Fruit fly (Drosophila melanogaster) whole organism, embryonic: ENCODE data around the gene CG4424.
A peak's percentile ranks its signal among the peaks of the same experiment; 100 is the strongest.

ENCODE experiments used
- ATbp ChIP-seq: fragments of 200-800 bp; sonication (Bioruptor generic); optimal IDR thresholded peaks from 2 replicates; lab custom pipeline; 2017; ENCODE audit warnings: missing biosample characterization, mild to moderate bottlenecking, missing genetic modification characterization, missing genetic modification reagents
- Bdp1 ChIP-seq: fragments of 200-800 bp; sonication (Bioruptor generic); optimal IDR thresholded peaks from 3 replicates; lab custom pipeline; 2016; ENCODE audit warnings: missing biosample characterization, missing genetic modification characterization
- Bteb2 ChIP-seq: fragments of 200-800 bp; sonication (Bioruptor generic); optimal IDR thresholded peaks from 2 replicates; lab custom pipeline; 2016; ENCODE audit warnings: missing biosample characterization, missing genetic modification characterization
- C15 ChIP-seq: fragments of 200-800 bp; sonication (Bioruptor generic); IDR thresholded peaks from 3 replicates; pipeline ENCODE4 v1.3.6; 2022; ENCODE audit warnings: missing biosample characterization, missing genetic modification characterization
- CG10147 ChIP-seq: fragments of 200-800 bp; sonication (Bioruptor generic); optimal IDR thresholded peaks from 2 replicates; lab custom pipeline; 2019; ENCODE audit warnings: missing biosample characterization, mild to moderate bottlenecking, missing genetic modification characterization, moderate library complexity
- CG1024 ChIP-seq: fragments of 200-800 bp; sonication (Bioruptor generic); IDR thresholded peaks from 2 replicates; pipeline ENCODE4 v1.3.6; 2022; ENCODE audit warnings: missing biosample characterization, missing genetic modification characterization
- CG13123 ChIP-seq: fragments of 200-800 bp; sonication (Bioruptor generic); optimal IDR thresholded peaks from 2 replicates; lab custom pipeline; 2016; ENCODE audit warnings: missing biosample characterization, missing genetic modification characterization
- CG14710 ChIP-seq: fragments of 200-800 bp; sonication (Bioruptor generic); optimal IDR thresholded peaks from 3 replicates; lab custom pipeline; 2019; ENCODE audit warnings: missing biosample characterization, mild to moderate bottlenecking, missing genetic modification characterization, moderate library complexity
- CG15696 ChIP-seq: fragments of 200-800 bp; sonication (Bioruptor generic); optimal IDR thresholded peaks from 2 replicates; lab custom pipeline; 2019; ENCODE audit warnings: missing biosample characterization, mild to moderate bottlenecking, missing genetic modification characterization, moderate library complexity
- CG16815 ChIP-seq: fragments of 200-800 bp; sonication (Bioruptor generic); optimal IDR thresholded peaks from 3 replicates; lab custom pipeline; 2017; ENCODE audit warnings: missing biosample characterization, mild to moderate bottlenecking, missing genetic modification characterization
- CG18599 ChIP-seq: fragments of 200-800 bp; sonication (Bioruptor generic); optimal IDR thresholded peaks from 3 replicates; lab custom pipeline; 2017; ENCODE audit warnings: missing biosample characterization, missing genetic modification characterization, mild to moderate bottlenecking, moderate library complexity, missing genetic modification reagents
- CG18764 ChIP-seq: fragments of 200-800 bp; sonication (Bioruptor generic); optimal IDR thresholded peaks from 3 replicates; lab custom pipeline; 2016; ENCODE audit warnings: missing biosample characterization, missing genetic modification characterization
- CG30020 ChIP-seq: fragments of 200-800 bp; optimal IDR thresholded peaks from 2 replicates; lab custom pipeline; 2019; ENCODE audit warnings: missing biosample characterization, mild to moderate bottlenecking, missing genetic modification characterization, moderate library complexity
- CG3065 ChIP-seq: fragments of 200-800 bp; sonication (Bioruptor generic); optimal IDR thresholded peaks from 2 replicates; lab custom pipeline; 2016; ENCODE audit warnings: missing biosample characterization, missing genetic modification characterization
- CG43689 ChIP-seq: fragments of 200-800 bp; sonication (Bioruptor generic); IDR thresholded peaks from 2 replicates; pipeline ENCODE4 v1.3.6; 2022; ENCODE audit warnings: missing biosample characterization, missing genetic modification characterization
- CG7963 ChIP-seq: fragments of 200-800 bp; sonication (Bioruptor generic); IDR thresholded peaks from 3 replicates; pipeline ENCODE4 v1.3.6; 2022; ENCODE audit warnings: missing biosample characterization, missing genetic modification characterization; ENCODE audit not compliant: partially characterized antibody
- CG8089 ChIP-seq: fragments of 200-800 bp; sonication (Bioruptor generic); optimal IDR thresholded peaks from 3 replicates; lab custom pipeline; 2016; ENCODE audit warnings: missing biosample characterization, missing genetic modification characterization
- CG8765 ChIP-seq: fragments of 200-800 bp; sonication (Bioruptor generic); IDR thresholded peaks from 2 replicates; pipeline ENCODE4 v1.3.6; 2022; ENCODE audit warnings: missing biosample characterization, missing genetic modification characterization
- Dref ChIP-seq: fragments of 200-800 bp; sonication (Bioruptor generic); IDR thresholded peaks from 2 replicates; pipeline ENCODE4 v1.3.6; 2022; ENCODE audit warnings: missing biosample characterization, missing genetic modification characterization
- E2f2 ChIP-seq: fragments of 200-800 bp; sonication (Bioruptor generic); IDR thresholded peaks from 2 replicates; pipeline ENCODE4 v1.3.6; 2022; ENCODE audit warnings: missing biosample characterization, missing genetic modification characterization
- Ets65A ChIP-seq: fragments of 200-800 bp; sonication (Bioruptor generic); peaks from one replicate; lab custom pipeline; 2016; ENCODE audit warnings: missing biosample characterization, missing genetic modification characterization
- HLH3B ChIP-seq: fragments of 200-800 bp; sonication (Bioruptor generic); IDR thresholded peaks from 2 replicates; pipeline ENCODE4 v1.3.6; 2022; ENCODE audit warnings: missing biosample characterization, missing genetic modification characterization
- HmgZ ChIP-seq: fragments of 200-800 bp; sonication (Bioruptor generic); optimal IDR thresholded peaks from 2 replicates; lab custom pipeline; 2018; ENCODE audit warnings: missing biosample characterization, mild to moderate bottlenecking, missing genetic modification characterization
- Hr39 ChIP-seq: fragments of >200 bp; optimal IDR thresholded peaks from 2 replicates; lab custom pipeline; 2017
- Hr51 ChIP-seq, 2 experiments: fragments of 200-800 bp; sonication (Bioruptor generic); optimal IDR thresholded peaks; 2 replicates in 1 of 2; 3 replicates in 1 of 2; lab custom pipeline; 2016 to 2018; ENCODE audit warnings: missing biosample characterization in 2 of 2, missing genetic modification characterization in 2 of 2, mild to moderate bottlenecking in 1 of 2, moderate library complexity in 1 of 2
- Hr78 ChIP-seq, 2 experiments: fragments of 200-800 bp in 1 of 2; fragments of >200 bp in 1 of 2; sonication (Bioruptor generic) in 1 of 2; optimal IDR thresholded peaks; 2 replicates each; lab custom pipeline; 2017 to 2019; ENCODE audit warnings: missing biosample characterization in 2 of 2, missing genetic modification characterization in 2 of 2, mild to moderate bottlenecking in 1 of 2, moderate library complexity in 1 of 2
- Lpt ChIP-seq: fragments of >200 bp; optimal IDR thresholded peaks from 2 replicates; lab custom pipeline; 2018; ENCODE audit warnings: missing biosample characterization, missing genetic modification characterization
- Nf-YB ChIP-seq: fragments of 200-800 bp; sonication (Bioruptor generic); optimal IDR thresholded peaks from 3 replicates; lab custom pipeline; 2019; ENCODE audit warnings: missing biosample characterization, mild to moderate bottlenecking, missing genetic modification characterization, moderate library complexity
- Nf-YC ChIP-seq: fragments of 200-800 bp; optimal IDR thresholded peaks from 3 replicates; lab custom pipeline; 2019; ENCODE audit warnings: missing biosample characterization, mild to moderate bottlenecking, missing genetic modification characterization, moderate library complexity
- Opbp ChIP-seq: fragments of 200-800 bp; sonication (Bioruptor generic); IDR thresholded peaks from 3 replicates; pipeline ENCODE4 v1.3.6; 2022; ENCODE audit warnings: missing biosample characterization, missing genetic modification characterization; ENCODE audit not compliant: partially characterized antibody
- Rx ChIP-seq: fragments of 200-800 bp; sonication (Bioruptor generic); IDR thresholded peaks from 2 replicates; pipeline ENCODE4 v1.3.6; 2022; ENCODE audit warnings: missing biosample characterization, missing genetic modification characterization
- Scr ChIP-seq: fragments of 200-800 bp; sonication (Bioruptor generic); IDR thresholded peaks from 2 replicates; pipeline ENCODE4 v1.3.6; 2022; ENCODE audit warnings: missing biosample characterization, missing genetic modification characterization; ENCODE audit not compliant: partially characterized antibody
- Sox102F ChIP-seq: fragments of 200-800 bp; sonication (Bioruptor generic); optimal IDR thresholded peaks from 2 replicates; lab custom pipeline; 2018; ENCODE audit warnings: missing biosample characterization, mild to moderate bottlenecking, missing genetic modification characterization, moderate library complexity
- abd-A ChIP-seq: fragments of 200-800 bp; sonication (Bioruptor generic); optimal IDR thresholded peaks from 3 replicates; lab custom pipeline; 2019; ENCODE audit warnings: missing biosample characterization, mild to moderate bottlenecking, missing genetic modification characterization, moderate library complexity
- ase ChIP-seq: fragments of 200-800 bp; sonication (Bioruptor generic); IDR thresholded peaks from 3 replicates; pipeline ENCODE4 v1.3.6; 2022; ENCODE audit warnings: missing biosample characterization, missing genetic modification characterization
- cad ChIP-seq: fragments of >200 bp; optimal IDR thresholded peaks from 2 replicates; lab custom pipeline; 2017; ENCODE audit warnings: missing biosample characterization, missing genetic modification characterization
- gcm ChIP-seq: fragments of 200-800 bp; sonication (Bioruptor generic); optimal IDR thresholded peaks from 2 replicates; lab custom pipeline; 2019; ENCODE audit warnings: missing biosample characterization, mild to moderate bottlenecking, missing genetic modification characterization, moderate library complexity
- jumu ChIP-seq: fragments of 200-800 bp; sonication (Bioruptor generic); optimal IDR thresholded peaks from 3 replicates; lab custom pipeline; 2016; ENCODE audit warnings: missing biosample characterization, missing genetic modification characterization
- kni ChIP-seq: fragments of 200-800 bp; sonication (Bioruptor generic); optimal IDR thresholded peaks from 3 replicates; lab custom pipeline; 2017; ENCODE audit warnings: mild to moderate bottlenecking, missing biosample characterization, missing genetic modification reagents, missing genetic modification characterization
- lab ChIP-seq: fragments of 200-800 bp; sonication (Bioruptor generic); optimal IDR thresholded peaks from 3 replicates; lab custom pipeline; 2017; ENCODE audit warnings: missing biosample characterization, missing genetic modification characterization, mild to moderate bottlenecking, moderate library complexity, missing genetic modification reagents
- org-1 ChIP-seq: fragments of 200-800 bp; sonication (Bioruptor generic); optimal IDR thresholded peaks from 2 replicates; lab custom pipeline; 2017; ENCODE audit warnings: missing biosample characterization, missing genetic modification characterization
- pfk ChIP-seq: fragments of 200-800 bp; sonication (Bioruptor generic); optimal IDR thresholded peaks from 2 replicates; lab custom pipeline; 2018; ENCODE audit warnings: missing biosample characterization, mild to moderate bottlenecking, missing genetic modification characterization, moderate library complexity
- rib ChIP-seq: fragments of 200-800 bp; sonication (Bioruptor generic); IDR thresholded peaks from 2 replicates; pipeline ENCODE4 v1.3.6; 2022; ENCODE audit warnings: missing biosample characterization, missing genetic modification characterization
- sens ChIP-seq: fragments of 200-800 bp; sonication (Bioruptor generic); peaks from one replicate; lab custom pipeline; 2016; ENCODE audit warnings: missing biosample characterization, missing genetic modification characterization
- sob ChIP-seq: fragments of 200-800 bp; sonication (Bioruptor generic); IDR thresholded peaks from 2 replicates; pipeline ENCODE4 v1.3.6; 2022; ENCODE audit warnings: missing biosample characterization, missing genetic modification characterization
- stc ChIP-seq: fragments of 200-800 bp; sonication (Bioruptor generic); IDR thresholded peaks from 2 replicates; pipeline ENCODE4 v1.3.6; 2022; ENCODE audit warnings: missing biosample characterization, missing genetic modification characterization
- tap ChIP-seq: fragments of 200-800 bp; optimal IDR thresholded peaks from 3 replicates; lab custom pipeline; 2019; ENCODE audit warnings: missing biosample characterization, mild to moderate bottlenecking, missing genetic modification characterization, moderate library complexity
- vnd ChIP-seq: fragments of 200-800 bp; sonication (Bioruptor generic); IDR thresholded peaks from 3 replicates; pipeline ENCODE4 v1.3.6; 2022; ENCODE audit warnings: missing biosample characterization, missing genetic modification characterization; ENCODE audit not compliant: partially characterized antibody
- wor ChIP-seq: fragments of 200-800 bp; sonication (Bioruptor generic); IDR thresholded peaks from 2 replicates; pipeline ENCODE4 v1.3.6; 2022; ENCODE audit warnings: missing biosample characterization, missing genetic modification characterization
- zf30C ChIP-seq: fragments of 200-800 bp; sonication (Bioruptor generic); optimal IDR thresholded peaks from 3 replicates; lab custom pipeline; 2018; ENCODE audit warnings: missing biosample characterization, mild to moderate bottlenecking, missing genetic modification characterization

Gene CG4424

DNA sequence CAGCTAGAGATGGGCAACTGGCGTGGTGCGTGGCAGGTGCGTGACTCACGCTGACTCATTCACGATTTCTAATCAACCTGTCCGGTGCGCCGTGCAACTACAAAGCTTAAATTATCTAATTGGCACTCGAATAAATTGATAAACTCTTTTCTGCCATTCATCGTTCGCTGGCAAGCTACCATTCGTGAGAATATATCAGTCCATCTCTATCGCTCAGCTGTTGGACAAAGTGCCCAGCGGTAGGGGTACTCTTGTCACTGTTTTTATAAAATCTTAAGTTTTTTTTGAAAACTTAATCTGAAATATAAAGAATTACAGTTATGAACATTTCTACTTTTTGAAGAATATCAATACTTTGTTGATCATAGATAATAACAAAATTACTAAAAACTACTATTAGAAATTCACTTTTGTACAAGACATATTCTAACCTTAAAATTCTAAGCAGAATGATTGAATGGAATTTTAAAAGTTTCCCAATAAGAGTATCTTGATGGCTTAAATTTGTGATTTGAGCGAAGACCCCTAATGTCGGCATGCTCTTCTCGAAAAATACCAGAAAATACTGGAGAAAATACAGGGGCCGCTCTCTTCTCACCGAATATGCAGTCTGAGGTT lies 6.6 kb downstream of the CG4424 start, which contains the start of the genes PIG-L and psidin (continued):
- TF ChIP-seq Nf-YB (peak; percentile 75), sob (peak; percentile 72), Bdp1 (GFP tag; lab: Kevin White, UChicago) (peak; percentile 78), Nf-YC (tag; lab: Kevin White, UChicago) (peak; percentile 82), sens (peak; percentile 97), Rx (peak; percentile 26), Hr39 (no peak), CG16815 (GFP tag; lab: Kevin White, UChicago) (peak; percentile 75), CG1024 (peak; percentile 29; the same call in 1 of the 2 replicates), CG7963 (GFP tag; lab: Robert Waterston, UW) (peak; percentile 81), vnd (GFP tag; lab: Robert Waterston, UW) (peak; percentile 96), CG18764 (peak; percentile 68), stc (GFP tag; lab: Robert Waterston, UW) (peak; percentile 61; the same call in 1 of the 2 replicates), pfk (GFP tag; lab: Kevin White, UChicago) (no peak), Dref (no peak), Scr (GFP tag; lab: Robert Waterston, UW) (peak; percentile 98), CG14710 (tag; lab: Kevin White, UChicago) (peak; percentile 84), zf30C (GFP tag; lab: Kevin White, UChicago) (no peak), abd-A (no peak), CG18599 (GFP tag; lab: Kevin White, UChicago) (peak; percentile 64), Lpt (GFP tag; lab: Kevin White, UChicago) (no peak), HmgZ (tag; lab: Kevin White, UChicago) (peak; percentile 54), CG15696 (peak; percentile 80), E2f2 (GFP tag; lab: Robert Waterston, UW) (peak; percentile 48; the same call in 1 of the 2 replicates), CG10147 (GFP tag; lab: Kevin White, UChicago) (no peak), HLH3B (GFP tag; lab: Robert Waterston, UW) (peak; percentile 71), CG8765 (GFP tag; lab: Robert Waterston, UW) (peak; percentile 58), CG30020 (tag; lab: Kevin White, UChicago) (peak; percentile 73), Bteb2 (GFP tag; lab: Kevin White, UChicago) (peak; percentile 88), rib (no peak), wor (peak; percentile 55), Sox102F (GFP tag; lab: Kevin White, UChicago) (peak; percentile 86), lab (no peak), CG8089 (peak; percentile 56), CG3065 (peak; percentile 17), org-1 (GFP tag; lab: Kevin White, UChicago) (peak; percentile 58), Opbp (GFP tag; lab: Robert Waterston, UW) (peak; percentile 95), CG13123 (GFP tag; lab: Kevin White, UChicago) (peak; percentile 63), gcm (peak; percentile 82), Hr78 (GFP tag; optimal IDR thresholded peaks at IDR 0.05; lab: Kevin White, UChicago) (no peak), ase (GFP tag; lab: Robert Waterston, UW) (peak; percentile 23; the same call in 2 of the 3 replicates), jumu (GFP tag; lab: Kevin White, UChicago) (peak; percentile 57), kni (GFP tag; lab: Kevin White, UChicago) (no peak), tap (tag; lab: Kevin White, UChicago) (no peak), Ets65A (GFP tag; lab: Kevin White, UChicago) (peak; percentile 98), CG43689 (GFP tag; lab: Robert Waterston, UW) (no peak), cad (GFP tag; lab: Kevin White, UChicago) (no peak), ATbp (GFP tag; lab: Kevin White, UChicago) (peak; percentile 18), C15 (GFP tag; lab: Robert Waterston, UW) (peak; percentile 57; the same call in 1 of the 3 replicates), Hr51 (GFP tag; optimal IDR thresholded peaks at IDR 0.05; lab: Kevin White, UChicago) (peak; percentile 77 to 91)
